Fruit fly (Drosophila melanogaster) whole organism, adult: ENCODE results near the gene emc.

ENCODE experiments used
- CG11617 ChIP-seq: fragments of 200-800 bp; sonication (Bioruptor generic); optimal IDR thresholded peaks from 2 replicates; lab custom pipeline; 2017; ENCODE audit warnings: mild to moderate bottlenecking, missing biosample characterization, missing genetic modification reagents, missing genetic modification characterization
- CG12768 ChIP-seq: fragments of 200-800 bp; sonication (Bioruptor generic); optimal IDR thresholded peaks from 2 replicates; lab custom pipeline; 2017; ENCODE audit warnings: missing biosample characterization, missing genetic modification characterization, mild to moderate bottlenecking, moderate library complexity, missing genetic modification reagents
- CG14711 ChIP-seq: fragments of 200-800 bp; sonication (Bioruptor generic); optimal IDR thresholded peaks from 2 replicates; lab custom pipeline; 2018; ENCODE audit warnings: missing biosample characterization, mild to moderate bottlenecking, missing genetic modification characterization, moderate library complexity
- CG1620 ChIP-seq: fragments of 200-800 bp; sonication (Bioruptor generic); optimal IDR thresholded peaks from 2 replicates; lab custom pipeline; 2016; ENCODE audit warnings: missing biosample characterization, missing genetic modification characterization
- CG33017 ChIP-seq: fragments of 200-800 bp; sonication (Bioruptor generic); optimal IDR thresholded peaks from 2 replicates; lab custom pipeline; 2018; ENCODE audit warnings: missing biosample characterization, mild to moderate bottlenecking, missing genetic modification characterization, moderate library complexity
- CG5204 ChIP-seq: fragments of 200-800 bp; sonication (Bioruptor generic); optimal IDR thresholded peaks from 2 replicates; lab custom pipeline; 2016; ENCODE audit warnings: missing biosample characterization, missing genetic modification characterization
- CG7045 ChIP-seq: fragments of 200-800 bp; sonication (Bioruptor generic); optimal IDR thresholded peaks from 2 replicates; lab custom pipeline; 2017; ENCODE audit warnings: missing biosample characterization, mild to moderate bottlenecking, missing genetic modification characterization
- CG7101 ChIP-seq: fragments of 200-800 bp; sonication (Bioruptor generic); optimal IDR thresholded peaks from 2 replicates; lab custom pipeline; 2018; ENCODE audit warnings: missing biosample characterization, mild to moderate bottlenecking, missing genetic modification characterization, moderate library complexity
- Clk ChIP-seq: fragments of 200-800 bp; sonication (Bioruptor generic); optimal IDR thresholded peaks from 2 replicates; lab custom pipeline; 2017; ENCODE audit warnings: missing biosample characterization, missing genetic modification characterization
- Crg-1 ChIP-seq: fragments of 200-800 bp; sonication (Bioruptor generic); optimal IDR thresholded peaks from 2 replicates; lab custom pipeline; 2016; ENCODE audit warnings: missing biosample characterization, missing genetic modification characterization
- Hr96 ChIP-seq: fragments of 200-800 bp; sonication (Bioruptor generic); optimal IDR thresholded peaks from 2 replicates; lab custom pipeline; 2016; ENCODE audit warnings: missing biosample characterization, missing genetic modification characterization
- Mnt ChIP-seq: fragments of 200-800 bp; sonication (Bioruptor generic); optimal IDR thresholded peaks from 2 replicates; lab custom pipeline; 2016; ENCODE audit warnings: missing biosample characterization, mild to moderate bottlenecking, missing genetic modification characterization
- bab1 ChIP-seq: fragments of 200-800 bp; sonication (Bioruptor generic); optimal IDR thresholded peaks from 3 replicates; lab custom pipeline; 2019; ENCODE audit warnings: missing biosample characterization, mild to moderate bottlenecking, missing genetic modification characterization, moderate library complexity
- cic ChIP-seq: fragments of 200-800 bp; sonication (Bioruptor generic); optimal IDR thresholded peaks from 2 replicates; lab custom pipeline; 2017; ENCODE audit warnings: missing biosample characterization, mild to moderate bottlenecking, missing genetic modification characterization, moderate library complexity
- cnc ChIP-seq, 2 experiments: fragments of >200 bp; optimal IDR thresholded peaks; 2 replicates each; lab custom pipeline; 2017
- kay ChIP-seq: fragments of 200-800 bp; sonication (Bioruptor generic); peaks from one replicate; lab custom pipeline; 2016; ENCODE audit warnings: missing biosample characterization, missing genetic modification characterization, borderline replicate concordance
- ovo ChIP-seq: fragments of 200-800 bp; sonication (Bioruptor generic); optimal IDR thresholded peaks from 2 replicates; lab custom pipeline; 2016; ENCODE audit warnings: missing biosample characterization, missing genetic modification characterization
- pad ChIP-seq: fragments of 200-800 bp; sonication (Bioruptor generic); optimal IDR thresholded peaks from 3 replicates; lab custom pipeline; 2017; ENCODE audit warnings: missing biosample characterization, missing genetic modification characterization, mild to moderate bottlenecking, moderate library complexity, missing genetic modification reagents
- tj ChIP-seq: fragments of 200-800 bp; sonication (Bioruptor generic); optimal IDR thresholded peaks from 3 replicates; lab custom pipeline; 2017; ENCODE audit warnings: missing biosample characterization, mild to moderate bottlenecking, missing genetic modification characterization, moderate library complexity
- toe ChIP-seq: fragments of 200-800 bp; sonication (Bioruptor generic); optimal IDR thresholded peaks from 2 replicates; lab custom pipeline; 2016; ENCODE audit warnings: missing biosample characterization, missing genetic modification characterization

The emc gene

dm6 chr3L:777299-777699 lies 28.1 kb downstream of the emc start:
- no peak for TF ChIP-seq toe (GFP tag; lab: Kevin White, UChicago)
- no peak for TF ChIP-seq Mnt
- TF ChIP-seq Clk (GFP tag; lab: Kevin White, UChicago), result no peak
- no peak for TF ChIP-seq cic (GFP tag; lab: Kevin White, UChicago)
- TF ChIP-seq CG7045 (GFP tag; lab: Kevin White, UChicago), result peak; percentile 5
- no peak for TF ChIP-seq cnc (optimal IDR thresholded peaks at IDR 0.05; lab: Kevin White, UChicago)
- no peak for TF ChIP-seq kay (GFP tag; lab: Kevin White, UChicago)
- TF ChIP-seq tj (GFP tag; lab: Kevin White, UChicago), result peak; percentile 69
- no peak for TF ChIP-seq CG5204 (GFP tag; lab: Kevin White, UChicago)
- no peak for TF ChIP-seq ovo (GFP tag; lab: Kevin White, UChicago)
- no peak for TF ChIP-seq Crg-1 (GFP tag; lab: Kevin White, UChicago)
- peak; percentile 38 for TF ChIP-seq bab1 (GFP tag; lab: Kevin White, UChicago)
- TF ChIP-seq CG12768, result no peak
- no peak for TF ChIP-seq Hr96
- TF ChIP-seq CG1620 (GFP tag; lab: Kevin White, UChicago), result no peak
- TF ChIP-seq CG7101 (tag; lab: Kevin White, UChicago), result peak; percentile 51
- no peak for TF ChIP-seq pad (GFP tag; lab: Kevin White, UChicago)
- peak; percentile 45 for TF ChIP-seq CG14711 (tag; lab: Kevin White, UChicago)
- peak; percentile 27 for TF ChIP-seq CG33017
- no peak for TF ChIP-seq CG11617

DNA sequence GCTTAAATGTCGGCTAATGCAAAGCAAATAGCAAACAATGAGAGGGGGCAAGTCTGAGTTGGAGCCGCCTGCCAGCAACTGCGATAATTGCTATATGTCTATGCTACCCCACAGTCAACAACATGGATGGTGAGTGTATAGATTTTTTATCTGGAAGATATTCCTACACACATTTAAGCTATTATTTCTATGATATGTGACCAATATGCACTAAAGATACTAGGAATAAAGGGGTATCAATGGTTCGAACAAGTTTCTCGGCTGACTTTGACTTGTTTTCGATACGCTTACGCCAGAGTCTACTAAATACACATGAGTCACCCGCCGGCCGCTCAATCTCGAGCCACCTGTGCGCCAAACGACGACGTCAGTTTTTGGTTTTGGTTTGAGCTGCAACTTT lies 29.8 kb downstream of the emc start:
- TF ChIP-seq cic (GFP tag; lab: Kevin White, UChicago) (no peak), kay (GFP tag; lab: Kevin White, UChicago) (no peak), CG14711 (tag; lab: Kevin White, UChicago) (peak; percentile 15), Clk (GFP tag; lab: Kevin White, UChicago) (no peak), pad (GFP tag; lab: Kevin White, UChicago) (no peak), Crg-1 (GFP tag; lab: Kevin White, UChicago) (no peak), CG7045 (GFP tag; lab: Kevin White, UChicago) (no peak), cnc (optimal IDR thresholded peaks at IDR 0.05; lab: Kevin White, UChicago) (no peak), CG12768 (peak; percentile 28), CG33017 (peak; percentile 37), Mnt (no peak), CG7101 (tag; lab: Kevin White, UChicago) (peak; percentile 6), Hr96 (no peak), tj (GFP tag; lab: Kevin White, UChicago) (no peak), ovo (GFP tag; lab: Kevin White, UChicago) (no peak), CG11617 (no peak), toe (GFP tag; lab: Kevin White, UChicago) (peak; percentile 1), CG5204 (GFP tag; lab: Kevin White, UChicago) (no peak), bab1 (GFP tag; lab: Kevin White, UChicago) (peak; percentile 10), CG1620 (GFP tag; lab: Kevin White, UChicago) (no peak)

DNA sequence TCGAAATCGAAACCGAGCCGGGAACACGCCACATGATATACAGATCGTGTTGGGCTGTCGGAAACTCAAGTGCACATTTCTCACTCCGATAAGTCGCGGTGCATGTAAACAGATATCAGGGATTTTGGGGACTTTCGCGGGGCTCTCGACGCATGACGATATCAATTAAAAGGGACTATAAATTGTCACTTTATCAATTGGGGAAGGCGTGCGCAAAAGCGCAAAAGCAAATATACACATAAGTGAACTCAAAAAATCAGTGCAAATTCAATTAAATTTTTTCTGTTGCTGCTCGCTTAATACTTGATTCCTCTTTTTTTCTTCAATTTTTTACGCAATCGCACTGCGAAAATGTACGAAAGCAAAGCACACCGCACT lies 31.3 kb downstream of the emc start:
- TF ChIP-seq CG11617 (no peak), tj (GFP tag; lab: Kevin White, UChicago) (no peak), toe (GFP tag; lab: Kevin White, UChicago) (no peak), CG14711 (tag; lab: Kevin White, UChicago) (no peak), cic (GFP tag; lab: Kevin White, UChicago) (no peak), Crg-1 (GFP tag; lab: Kevin White, UChicago) (no peak), Mnt (no peak), CG7101 (tag; lab: Kevin White, UChicago) (no peak), CG33017 (no peak), Hr96 (no peak), CG7045 (GFP tag; lab: Kevin White, UChicago) (no peak), pad (GFP tag; lab: Kevin White, UChicago) (no peak), cnc (optimal IDR thresholded peaks at IDR 0.05; lab: Kevin White, UChicago) (no peak), bab1 (GFP tag; lab: Kevin White, UChicago) (no peak), ovo (GFP tag; lab: Kevin White, UChicago) (no peak), CG1620 (GFP tag; lab: Kevin White, UChicago) (no peak), CG5204 (GFP tag; lab: Kevin White, UChicago) (no peak), kay (GFP tag; lab: Kevin White, UChicago) (no peak)

DNA sequence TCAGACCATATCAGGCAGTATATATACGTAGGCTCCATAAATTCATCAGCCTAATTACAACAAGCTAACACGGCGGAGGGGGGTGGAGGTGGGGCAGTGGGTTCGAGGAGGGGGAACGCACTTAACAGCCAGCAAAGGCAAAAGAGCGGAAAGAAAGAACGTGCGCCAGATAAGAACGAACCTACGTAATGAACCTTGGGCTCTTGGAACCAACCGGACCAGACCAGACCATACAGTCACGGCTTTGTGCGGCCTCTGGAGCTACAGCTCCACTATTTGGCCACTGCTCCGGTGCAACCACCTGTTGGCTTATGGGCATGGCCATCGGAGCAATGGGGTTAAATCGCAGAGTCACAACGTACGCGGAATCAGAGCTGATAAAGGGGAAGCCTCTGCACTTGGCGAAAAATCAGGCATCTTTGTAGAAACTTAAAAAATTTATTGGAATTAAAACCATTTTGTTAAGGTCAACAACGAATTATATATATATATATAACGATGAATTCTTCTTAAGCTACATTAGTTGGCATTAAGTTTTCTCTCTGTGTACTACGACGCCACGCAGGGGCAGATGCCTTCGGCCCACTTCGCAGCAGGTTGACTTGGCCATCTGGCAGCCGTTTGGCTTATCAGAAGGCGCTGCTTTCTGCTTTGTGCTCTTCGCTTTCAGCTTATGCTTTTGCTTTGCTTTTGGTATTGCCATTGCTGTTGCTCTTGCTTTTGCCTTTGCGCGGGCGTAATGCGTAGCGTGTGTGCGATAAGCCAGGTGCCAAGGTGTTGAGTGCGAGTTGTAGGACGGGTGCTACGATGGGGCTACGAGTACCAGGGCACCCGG lies 31.9 kb downstream of the emc start:
- peak; percentile 90 for TF ChIP-seq CG7101 (tag; lab: Kevin White, UChicago)
- peak; percentile 63 for TF ChIP-seq CG12768
- TF ChIP-seq Hr96, result no peak
- peak; percentile 85 for TF ChIP-seq CG11617
- peak; percentile 39 for TF ChIP-seq pad (GFP tag; lab: Kevin White, UChicago)
- no peak for TF ChIP-seq bab1 (GFP tag; lab: Kevin White, UChicago)
- no peak for TF ChIP-seq Crg-1 (GFP tag; lab: Kevin White, UChicago)
- peak; percentile 11 for TF ChIP-seq kay (GFP tag; lab: Kevin White, UChicago)
- TF ChIP-seq CG14711 (tag; lab: Kevin White, UChicago), result peak; percentile 26
- no peak for TF ChIP-seq ovo (GFP tag; lab: Kevin White, UChicago)
- TF ChIP-seq CG1620 (GFP tag; lab: Kevin White, UChicago), result no peak
- peak; percentile 58 for TF ChIP-seq Mnt
- TF ChIP-seq cic (GFP tag; lab: Kevin White, UChicago), result no peak
- TF ChIP-seq cnc (optimal IDR thresholded peaks at IDR 0.05; lab: Kevin White, UChicago), result no peak
- TF ChIP-seq Clk (GFP tag; lab: Kevin White, UChicago), result no peak
- TF ChIP-seq CG5204 (GFP tag; lab: Kevin White, UChicago), result peak; percentile 53
- TF ChIP-seq CG7045 (GFP tag; lab: Kevin White, UChicago), result peak; percentile 63
- TF ChIP-seq tj (GFP tag; lab: Kevin White, UChicago), result peak; percentile 57
- peak; percentile 77 for TF ChIP-seq CG33017
- no peak for TF ChIP-seq toe (GFP tag; lab: Kevin White, UChicago)
